Worm (Caenorhabditis elegans) whole organism, L4/young adult: Measurements from ENCODE around the gene acbp-4.

Experiments
- W03F9.2 ChIP-seq: fragments of 150-350 bp; optimal IDR thresholded peaks from 2 replicates; lab custom pipeline; 2014; ENCODE audit warnings: missing biosample characterization, missing genetic modification characterization
- dao-5 ChIP-seq: sonication (generic microtip); optimal IDR thresholded peaks from 2 replicates; lab custom pipeline; 2016; ENCODE audit warnings: missing genotype, missing genetic modification characterization, moderate library complexity, missing compliant biosample characterization
- him-1 ChIP-seq: sonication (generic microtip); optimal IDR thresholded peaks from 2 replicates; lab custom pipeline; 2016; ENCODE audit warnings: missing genotype, missing genetic modification reagents, missing genetic modification characterization, missing compliant biosample characterization

The acbp-4 gene

DNA sequence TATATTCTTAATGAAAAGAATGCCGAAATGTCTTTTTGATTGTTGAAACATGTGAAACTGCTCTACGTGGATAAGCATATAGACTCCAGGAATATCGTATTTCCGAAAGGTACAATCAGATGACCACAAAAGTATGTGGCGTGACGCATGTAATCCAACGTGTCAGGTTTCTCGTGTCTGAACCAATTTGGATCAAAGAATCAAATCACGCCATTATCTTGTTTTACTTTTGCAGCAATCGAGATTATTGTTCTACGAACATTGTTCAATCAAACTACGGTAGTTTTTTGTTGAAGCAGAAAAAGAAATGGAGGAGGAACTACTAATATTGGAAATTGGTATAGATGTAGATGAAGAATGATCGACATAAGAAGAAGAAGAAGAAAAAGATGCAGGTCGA lies 35.2 kb downstream of the acbp-4 start:
- TF ChIP-seq dao-5 (tag; lab: Kevin White, UChicago) (no peak), him-1 (tag; lab: Kevin White, UChicago) (no peak), W03F9.2 (tag; lab: Kevin White, UChicago) (no peak)

DNA sequence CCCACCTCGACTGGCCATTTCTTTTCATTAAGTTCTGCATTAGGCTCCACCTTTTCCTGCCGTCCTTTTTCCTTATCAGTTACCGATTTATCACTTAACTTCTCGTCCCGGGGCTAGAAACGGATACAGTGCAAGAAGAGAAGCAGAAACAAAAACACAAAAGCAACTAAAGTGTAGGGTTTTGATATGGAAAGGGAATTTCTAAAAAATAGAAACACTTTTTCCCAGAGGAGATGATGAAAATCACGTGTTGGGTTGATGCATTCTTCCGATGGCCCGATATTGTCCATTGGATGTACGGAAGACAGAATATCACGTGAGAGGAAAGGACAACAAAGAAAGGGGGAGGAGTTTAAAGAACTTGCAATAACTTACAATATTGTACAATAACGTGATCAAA lies 36.1 kb downstream of the acbp-4 start:
- TF ChIP-seq dao-5 (tag; lab: Kevin White, UChicago), result no peak
- no peak for TF ChIP-seq him-1 (tag; lab: Kevin White, UChicago)

DNA sequence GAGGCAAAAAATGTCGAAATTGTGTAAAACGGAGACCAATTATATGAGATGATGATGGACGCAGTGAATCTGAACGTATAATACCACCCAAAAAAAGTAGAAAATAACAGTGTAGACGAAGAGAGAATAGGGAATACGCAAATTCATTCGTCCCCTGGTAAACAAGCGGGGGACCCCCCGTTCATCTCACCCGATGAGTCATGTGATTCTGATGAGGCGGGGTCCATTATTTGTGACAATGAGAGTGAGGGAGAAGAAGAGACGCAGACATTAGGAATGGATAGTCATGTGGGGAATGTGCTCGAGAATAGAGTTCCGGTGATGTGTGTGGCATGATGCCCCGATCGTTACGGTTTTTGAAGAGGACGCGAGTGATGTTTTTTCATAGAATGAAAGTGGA lies 36.8 kb downstream of the acbp-4 start:
- TF ChIP-seq W03F9.2 (tag; lab: Kevin White, UChicago) (no peak), dao-5 (tag; lab: Kevin White, UChicago) (no peak), him-1 (tag; lab: Kevin White, UChicago) (no peak)

DNA sequence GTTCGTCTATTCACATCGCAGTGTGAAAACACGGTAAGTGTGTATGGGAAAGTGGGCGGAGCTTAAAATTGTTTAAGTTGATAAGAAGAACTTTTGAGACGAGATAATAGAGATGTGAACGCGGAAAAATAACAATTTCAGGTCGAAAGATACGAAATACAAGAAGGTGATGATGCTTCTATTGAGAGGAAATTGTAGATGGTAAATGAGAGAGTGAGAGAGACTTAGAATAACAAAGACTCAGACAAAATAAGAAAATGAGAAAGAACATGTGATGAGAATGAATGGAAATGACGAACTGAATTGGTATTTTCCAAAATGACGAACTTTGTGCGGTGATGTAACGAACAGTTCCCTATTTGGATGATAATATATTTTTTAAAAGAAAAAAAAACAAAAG lies 37.8 kb downstream of the acbp-4 start:
- no peak for TF ChIP-seq him-1 (tag; lab: Kevin White, UChicago)

DNA sequence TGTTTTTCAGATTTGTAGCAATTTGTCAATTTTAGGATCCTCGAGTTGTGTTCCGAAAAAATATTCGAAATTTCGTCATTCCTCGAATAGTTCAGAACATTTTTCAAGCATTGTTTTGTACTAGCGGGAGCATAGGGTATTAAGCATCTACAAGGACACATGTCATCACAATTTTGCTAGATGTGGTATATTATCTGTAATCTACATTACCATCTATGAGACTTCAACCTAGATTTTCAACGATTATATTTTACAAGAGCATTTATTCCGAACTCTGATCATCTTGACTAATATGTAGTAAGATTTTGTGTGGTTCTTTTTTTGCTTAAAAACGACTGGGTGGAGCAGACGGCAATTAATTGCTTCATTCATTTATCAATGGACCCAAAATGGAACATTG lies 45.9 kb downstream of the acbp-4 start:
- TF ChIP-seq him-1 (tag; lab: Kevin White, UChicago) (no peak), dao-5 (tag; lab: Kevin White, UChicago) (no peak), W03F9.2 (tag; lab: Kevin White, UChicago) (no peak)

DNA sequence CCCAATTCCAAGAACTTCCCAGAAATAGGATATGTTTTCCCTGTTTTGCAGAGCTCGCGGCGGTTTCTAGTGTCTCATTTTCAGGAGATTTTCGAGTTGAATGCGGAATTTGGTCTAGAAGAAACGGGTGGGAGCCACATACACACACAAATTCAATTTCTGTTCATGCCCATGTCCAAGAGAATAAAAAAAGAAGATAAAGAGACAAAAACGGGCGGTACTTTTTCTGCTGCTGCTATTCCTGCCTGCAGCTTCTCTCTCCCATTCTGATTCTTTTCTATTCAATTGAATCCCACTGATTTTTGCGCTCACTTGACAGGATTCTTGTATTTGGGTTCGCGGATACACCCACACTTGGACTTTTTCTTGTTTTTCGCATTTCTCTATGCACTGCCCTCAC lies 46.3 kb downstream of the acbp-4 start:
- TF ChIP-seq him-1 (tag; lab: Kevin White, UChicago) (no peak), dao-5 (tag; lab: Kevin White, UChicago) (no peak), W03F9.2 (tag; lab: Kevin White, UChicago) (no peak)

DNA sequence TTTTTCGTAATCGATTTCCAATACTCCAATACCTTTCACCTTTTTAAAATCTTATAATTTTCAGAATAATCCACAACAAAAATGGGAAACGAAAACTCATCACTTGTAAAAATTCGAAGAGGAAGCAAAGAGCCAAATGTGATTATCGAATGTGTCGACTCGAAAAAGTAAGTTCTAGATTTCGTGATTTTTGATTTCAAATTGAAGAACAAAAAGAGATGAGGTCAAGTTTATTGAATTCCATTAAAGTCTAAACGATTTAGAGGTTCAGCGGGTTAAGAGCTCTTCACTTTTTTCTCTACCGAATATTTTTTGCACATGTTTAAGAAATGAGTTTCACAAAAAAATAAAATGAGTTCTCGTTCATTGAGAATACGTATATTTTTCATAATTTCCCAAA lies 50.0 kb downstream of the acbp-4 start, which contains the start of gene B0361.4:
TSS of gene B0361.4 (plus strand) at position 61 of the 400 bp plus-strand sequence.
- no peak for TF ChIP-seq him-1 (tag; lab: Kevin White, UChicago)
- no peak for TF ChIP-seq W03F9.2 (tag; lab: Kevin White, UChicago)
- TF ChIP-seq dao-5 (tag; lab: Kevin White, UChicago), result no peak
